Fruit fly (Drosophila melanogaster) S2 (cell line): Measurements from ENCODE around the gene CG1307.
A peak's percentile ranks its signal among the peaks of the same experiment; 100 is the strongest.

Experiments used
- CG8478 ChIP-seq: fragments of >200 bp; optimal IDR thresholded peaks from 2 replicates; lab custom pipeline; 2018
- CTCF ChIP-seq, 2 experiments: fragments of >200 bp; optimal IDR thresholded peaks; 2 replicates each; lab custom pipeline; 2018

DNA sequence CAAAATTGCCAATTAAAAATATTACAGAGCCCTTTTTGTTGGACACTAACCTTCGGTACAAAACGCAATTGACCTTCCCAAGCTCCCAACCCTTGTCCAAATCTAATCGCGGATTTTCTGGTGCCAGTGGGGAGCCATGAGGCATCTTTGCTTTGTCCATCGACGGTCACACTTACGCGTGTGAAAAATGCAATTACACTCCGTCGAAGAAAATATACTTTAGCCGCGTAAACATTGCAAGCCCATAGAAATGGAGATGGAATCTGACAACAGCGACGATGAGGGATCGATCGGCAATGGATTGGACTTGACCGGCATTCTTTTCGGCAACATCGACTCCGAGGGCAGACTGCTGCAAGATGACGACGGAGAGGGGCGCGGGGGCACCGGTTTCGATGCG is 10.5 kb downstream of the CG1307 start, which contains the start of gene Taf1:
- TF ChIP-seq CG8478 (no peak), CTCF (optimal IDR thresholded peaks at IDR 0.05; lab: Kevin White, UChicago) (peak; percentile 57 to 69)
